Fruit fly (Drosophila melanogaster): ENCODE measurements around the gene SelR.

SelR gene

dm6 chr3R:10868427-10868962, at the start of gene SelR, which contains the start of gene Tsp86D (continued):
- TF ChIP-seq CoRest (tag; optimal IDR thresholded peaks at IDR 0.05) = peak; percentile 20
- peak; percentile 33 for TF ChIP-seq CG12391 (tag; optimal IDR thresholded peaks at IDR 0.05)
- TF ChIP-seq CG18262 (tag; optimal IDR thresholded peaks at IDR 0.05) = peak; percentile 16

dm6 chr3R:10893327-10893726, 24.9 kb upstream of the SelR start, which contains the start of gene CG6621:
Gene CG6621 (minus strand): TSS chr3R:10893531.
- TF ChIP-seq CG16815 (GFP tag; optimal IDR thresholded peaks at IDR 0.05) (no peak), CG9932 (GFP tag; IDR thresholded peaks at IDR 0.05) (peak; percentile 48; the same call in 1 of the 2 replicates), CG13424 (tag; optimal IDR thresholded peaks at IDR 0.05) (peak; percentile 16), CG12155 (GFP tag; optimal IDR thresholded peaks at IDR 0.05) (peak; percentile 53), inv (GFP tag; IDR thresholded peaks at IDR 0.05; ENCODE audit: partially characterized antibody) (peak; percentile 51; the same call in 1 of the 2 replicates), CG8359 (GFP tag; optimal IDR thresholded peaks at IDR 0.05; ENCODE audit: borderline replicate concordance) (no peak), CG34224 (GFP tag; IDR thresholded peaks at IDR 0.05; ENCODE audit: partially characterized antibody) (peak; percentile 52; the same call in 1 of the 3 replicates), trh (GFP tag; optimal IDR thresholded peaks at IDR 0.05) (no peak), fd102C (GFP tag; optimal IDR thresholded peaks at IDR 0.05) (no peak), CG15514 (GFP tag; optimal IDR thresholded peaks at IDR 0.05) (peak; percentile 70), CG14050 (GFP tag; IDR thresholded peaks at IDR 0.05) (no peak), tll (GFP tag; optimal IDR thresholded peaks at IDR 0.05) (no peak), CG15601 (tag; optimal IDR thresholded peaks at IDR 0.05) (no peak), CG2875 (GFP tag; optimal IDR thresholded peaks at IDR 0.05) (no peak), vvl (GFP tag; IDR thresholded peaks at IDR 0.05) (peak; percentile 42; the same call in 1 of the 2 replicates), Chrac-16 (GFP tag; optimal IDR thresholded peaks at IDR 0.05) (no peak), CG18262 (tag; optimal IDR thresholded peaks at IDR 0.05) (no peak), CG14441 (GFP tag; IDR thresholded peaks at IDR 0.05) (no peak), CG2129 (GFP tag; IDR thresholded peaks at IDR 0.05; ENCODE audit: partially characterized antibody) (no peak), gfzf (GFP tag; optimal IDR thresholded peaks at IDR 0.05) (peak; percentile 98), Nf-YC (tag; optimal IDR thresholded peaks at IDR 0.05) (no peak), CG10366 (GFP tag; IDR thresholded peaks at IDR 0.05) (no peak), knrl (GFP tag; IDR thresholded peaks at IDR 0.05; ENCODE audit: partially characterized antibody) (peak; percentile 69), CG4424 (GFP tag; optimal IDR thresholded peaks at IDR 0.05) (no peak), CG3847 (GFP tag; IDR thresholded peaks at IDR 0.05) (peak; percentile 86), Deaf1 (tag; optimal IDR thresholded peaks at IDR 0.05) (no peak), B-H2 (GFP tag; optimal IDR thresholded peaks at IDR 0.05) (no peak), Ada2b (GFP tag; IDR thresholded peaks at IDR 0.05) (no peak), crp (GFP tag; optimal IDR thresholded peaks at IDR 0.05) (peak in 1 of 2 experiments; percentile 54), slou (GFP tag; optimal IDR thresholded peaks at IDR 0.05) (no peak), her (GFP tag; optimal IDR thresholded peaks at IDR 0.05) (no peak), nerfin-2 (GFP tag; IDR thresholded peaks at IDR 0.05; ENCODE audit: partially characterized antibody) (peak; percentile 35; the same call in 1 of the 2 replicates), Asciz (GFP tag; optimal IDR thresholded peaks at IDR 0.05) (no peak), Dek (tag; optimal IDR thresholded peaks at IDR 0.05) (peak; percentile 36), CG12769 (tag; optimal IDR thresholded peaks at IDR 0.05) (no peak), HmgD (GFP tag; optimal IDR thresholded peaks at IDR 0.05) (peak; percentile 4), CG10654 (GFP tag; optimal IDR thresholded peaks at IDR 0.05) (no peak), salm (tag; optimal IDR thresholded peaks at IDR 0.05) (no peak), CG17361 (GFP tag; IDR thresholded peaks at IDR 0.05) (no peak), wdn (GFP tag; IDR thresholded peaks at IDR 0.05) (no peak), zen2 (GFP tag; IDR thresholded peaks at IDR 0.05; ENCODE audit: partially characterized antibody) (peak; percentile 15; the same call in 1 of the 3 replicates), D19A (tag; optimal IDR thresholded peaks at IDR 0.05) (no peak), trem (tag; optimal IDR thresholded peaks at IDR 0.05) (peak; percentile 89), Dref (GFP tag; IDR thresholded peaks at IDR 0.05) (peak; percentile 45)

All from whole organism, embryonic.